Worm (Caenorhabditis elegans) whole organism, L1 larva: ENCODE data around the gene C04E7.3.

Source experiments
- C04F5.9 ChIP-seq: sonication (generic microtip); optimal IDR thresholded peaks from 2 replicates; lab custom pipeline; 2016; ENCODE audit warnings: missing genetic modification characterization, missing compliant biosample characterization
- Y116A8C.19 ChIP-seq: sonication (generic microtip); optimal IDR thresholded peaks from 2 replicates; lab custom pipeline; 2016; ENCODE audit warnings: missing compliant biosample characterization, missing genetic modification characterization, borderline replicate concordance
- aly-2 ChIP-seq: fragments of 150-350 bp; optimal IDR thresholded peaks from 2 replicates; lab custom pipeline; 2014; ENCODE audit warnings: missing biosample characterization, missing genetic modification characterization
- blmp-1 ChIP-seq: fragments of 150-350 bp; optimal IDR thresholded peaks from 2 replicates; lab custom pipeline; 2014; ENCODE audit warnings: missing biosample characterization, missing genetic modification characterization
- ceh-63 ChIP-seq: fragments of 200-800 bp; sonication (Bioruptor generic); optimal IDR thresholded peaks from 2 replicates; lab custom pipeline; 2018; ENCODE audit warnings: mild to moderate bottlenecking, missing genetic modification characterization, missing compliant biosample characterization
- ceh-8 ChIP-seq: fragments of 200-800 bp; sonication (Bioruptor generic); optimal IDR thresholded peaks from 2 replicates; lab custom pipeline; 2018; ENCODE audit warnings: mild to moderate bottlenecking, missing genetic modification characterization, moderate library complexity, missing compliant biosample characterization
- ceh-88 ChIP-seq: fragments of 200-800 bp; sonication (Bioruptor generic); IDR thresholded peaks from 2 replicates; pipeline ENCODE4 v1.3.6; 2022; ENCODE audit warnings: missing genetic modification characterization, missing compliant biosample characterization
- ceh-90 ChIP-seq: sonication (generic microtip); optimal IDR thresholded peaks from 2 replicates; lab custom pipeline; 2016; ENCODE audit warnings: missing genetic modification characterization, missing compliant biosample characterization
- ces-1 ChIP-seq: fragments of 150-350 bp; optimal IDR thresholded peaks from 2 replicates; lab custom pipeline; 2014; ENCODE audit warnings: missing biosample characterization, missing genetic modification reagents, missing genetic modification characterization
- dsc-1 ChIP-seq: sonication (generic microtip); optimal IDR thresholded peaks from 2 replicates; lab custom pipeline; 2016; ENCODE audit warnings: mild to moderate bottlenecking, missing genetic modification characterization, missing compliant biosample characterization
- efl-1 ChIP-seq, 4 experiments: fragments of 150-350 bp; optimal IDR thresholded peaks in 3 of 4; peaks in 1 of 4; 1 replicate in 1 of 4; 2 replicates in 3 of 4; lab custom pipeline; 2014; ENCODE audit warnings: missing biosample characterization in 2 of 4, missing genetic modification characterization in 2 of 4, missing genetic modification reagents in 2 of 4
- egl-27 ChIP-seq, 2 experiments: fragments of 150-350 bp in 1 of 2; sonication (generic microtip); optimal IDR thresholded peaks; 3 replicates each; lab custom pipeline; 2017 to 2018; ENCODE audit warnings: missing biosample characterization in 2 of 2, missing genetic modification characterization in 2 of 2, missing genetic modification reagents in 2 of 2
- elt-2 ChIP-seq: sonication (generic microtip); optimal IDR thresholded peaks from 2 replicates; lab custom pipeline; 2016; ENCODE audit warnings: missing genetic modification characterization, mild to moderate bottlenecking, inconsistent platforms, missing compliant biosample characterization, missing genetic modification reagents
- elt-3 ChIP-seq, 6 experiments: fragments of 150-350 bp in 1 of 6; sonication (generic microtip); optimal IDR thresholded peaks; 2 replicates each; lab custom pipeline; 2017 to 2018; ENCODE audit warnings: missing biosample characterization in 6 of 6, missing genetic modification characterization in 6 of 6, inconsistent platforms in 1 of 6
- ets-5 ChIP-seq: fragments of 200-800 bp; sonication (Bioruptor generic); IDR thresholded peaks from 2 replicates; pipeline ENCODE4 v1.3.6; 2022; ENCODE audit warnings: missing genetic modification characterization, missing compliant biosample characterization
- fkh-4 ChIP-seq: sonication (generic microtip); optimal IDR thresholded peaks from 2 replicates; lab custom pipeline; 2016; ENCODE audit warnings: missing compliant biosample characterization, missing genetic modification characterization, borderline replicate concordance
- fos-1 ChIP-seq: fragments of 150-350 bp; optimal IDR thresholded peaks from 2 replicates; lab custom pipeline; 2014; ENCODE audit warnings: missing biosample characterization, missing genetic modification characterization
- hlh-17 ChIP-seq: fragments of 200-800 bp; sonication (Bioruptor generic); optimal IDR thresholded peaks from 2 replicates; lab custom pipeline; 2018; ENCODE audit warnings: missing genetic modification characterization, mild to moderate bottlenecking, missing compliant biosample characterization, moderate library complexity, borderline replicate concordance
- hlh-4 ChIP-seq: sonication (generic microtip); optimal IDR thresholded peaks from 2 replicates; lab custom pipeline; 2016; ENCODE audit warnings: mild to moderate bottlenecking, missing genetic modification characterization, missing compliant biosample characterization
- hpl-2 ChIP-seq: fragments of 150-350 bp; optimal IDR thresholded peaks from 2 replicates; lab custom pipeline; 2014; ENCODE audit warnings: missing biosample characterization, missing genetic modification reagents, missing genetic modification characterization
- irx-1 ChIP-seq: sonication (generic microtip); optimal IDR thresholded peaks from 2 replicates; lab custom pipeline; 2016; ENCODE audit warnings: missing genetic modification characterization, missing compliant biosample characterization
- jun-1 ChIP-seq: fragments of 150-350 bp; optimal IDR thresholded peaks from 2 replicates; lab custom pipeline; 2014; ENCODE audit warnings: missing biosample characterization, missing genetic modification reagents, missing genetic modification characterization
- lin-13 ChIP-seq: fragments of 150-350 bp; optimal IDR thresholded peaks from 2 replicates; lab custom pipeline; 2014; ENCODE audit warnings: missing biosample characterization, missing genetic modification reagents, missing genetic modification characterization
- lin-14 ChIP-seq: fragments of 200-800 bp; sonication (Bioruptor generic); optimal IDR thresholded peaks from 2 replicates; lab custom pipeline; 2018; ENCODE audit warnings: mild to moderate bottlenecking, missing genetic modification characterization, moderate library complexity, missing compliant biosample characterization
- lin-39 ChIP-seq: fragments of 150-350 bp; optimal IDR thresholded peaks from 2 replicates; lab custom pipeline; 2014; ENCODE audit warnings: missing biosample characterization, missing genetic modification reagents, missing genetic modification characterization
- mab-9 ChIP-seq: fragments of 200-800 bp; sonication (Bioruptor generic); IDR thresholded peaks from 2 replicates; pipeline ENCODE4 v1.3.6; 2022; ENCODE audit warnings: missing genetic modification reagents, missing genetic modification characterization, missing compliant biosample characterization
- mef-2 ChIP-seq: fragments of 150-350 bp; optimal IDR thresholded peaks from 2 replicates; lab custom pipeline; 2014; ENCODE audit warnings: missing biosample characterization, missing genetic modification characterization
- mep-1 ChIP-seq: fragments of 150-350 bp; optimal IDR thresholded peaks from 2 replicates; lab custom pipeline; 2014; ENCODE audit warnings: missing biosample characterization, missing genetic modification characterization
- nhr-12 ChIP-seq: sonication (generic microtip); optimal IDR thresholded peaks from 2 replicates; lab custom pipeline; 2017; ENCODE audit warnings: missing biosample characterization, missing genetic modification characterization
- nhr-19 ChIP-seq: fragments of 200-800 bp; sonication (Bioruptor generic); conservative IDR thresholded peaks from 2 replicates; pipeline ENCODE4 v1.3.6; 2022; ENCODE audit warnings: missing genetic modification characterization, missing compliant biosample characterization
- nhr-28 ChIP-seq: fragments of 150-350 bp; optimal IDR thresholded peaks from 2 replicates; lab custom pipeline; 2014; ENCODE audit warnings: missing biosample characterization, missing genetic modification characterization
- nhr-47 ChIP-seq: sonication (generic microtip); optimal IDR thresholded peaks from 2 replicates; lab custom pipeline; 2016; ENCODE audit warnings: mild to moderate bottlenecking, missing genetic modification characterization, moderate library complexity, missing compliant biosample characterization
- nhr-71 ChIP-seq: sonication (generic microtip); optimal IDR thresholded peaks from 2 replicates; lab custom pipeline; 2016; ENCODE audit warnings: mild to moderate bottlenecking, missing genetic modification characterization, moderate library complexity, missing compliant biosample characterization
- nhr-76 ChIP-seq: sonication (generic microtip); optimal IDR thresholded peaks from 2 replicates; lab custom pipeline; 2017; ENCODE audit warnings: missing biosample characterization, missing genetic modification characterization
- nhr-77 ChIP-seq: fragments of 150-350 bp; optimal IDR thresholded peaks from 2 replicates; lab custom pipeline; 2014; ENCODE audit warnings: missing biosample characterization, missing genetic modification characterization
- nhr-85 ChIP-seq: sonication (generic microtip); peaks from one replicate; lab custom pipeline; 2016; ENCODE audit warnings: missing genetic modification characterization, inconsistent platforms, missing compliant biosample characterization
- nhr-90 ChIP-seq: sonication (generic microtip); optimal IDR thresholded peaks from 2 replicates; lab custom pipeline; 2016; ENCODE audit warnings: mild to moderate bottlenecking, missing genetic modification characterization, missing compliant biosample characterization; ENCODE audit not compliant: poor library complexity
- pag-3 ChIP-seq: sonication (generic microtip); optimal IDR thresholded peaks from 2 replicates; lab custom pipeline; 2017; ENCODE audit warnings: missing genetic modification characterization, mild to moderate bottlenecking, missing compliant biosample characterization, antibody characterized with exemption, borderline replicate concordance; ENCODE audit not compliant: insufficient read depth
- pqm-1 ChIP-seq: sonication (generic microtip); optimal IDR thresholded peaks from 3 replicates; lab custom pipeline; 2017; ENCODE audit warnings: missing biosample characterization, missing genetic modification characterization
- rnt-1 ChIP-seq: sonication (generic microtip); optimal IDR thresholded peaks from 2 replicates; lab custom pipeline; 2016; ENCODE audit warnings: mild to moderate bottlenecking, missing genetic modification characterization, moderate library complexity, missing compliant biosample characterization
- snpc-4 ChIP-seq: fragments of 150-350 bp; optimal IDR thresholded peaks from 2 replicates; lab custom pipeline; 2014; ENCODE audit warnings: missing biosample characterization, missing genetic modification characterization
- snu-23 ChIP-seq: sonication (generic microtip); optimal IDR thresholded peaks from 2 replicates; lab custom pipeline; 2016; ENCODE audit warnings: missing genetic modification characterization, missing compliant biosample characterization
- sptf-1 ChIP-seq: fragments of 150-350 bp; optimal IDR thresholded peaks from 2 replicates; lab custom pipeline; 2014; ENCODE audit warnings: missing biosample characterization, missing genetic modification characterization
- sup-37 ChIP-seq: fragments of 200-800 bp; sonication (Bioruptor generic); optimal IDR thresholded peaks from 2 replicates; lab custom pipeline; 2018; ENCODE audit warnings: mild to moderate bottlenecking, missing genetic modification characterization, missing compliant biosample characterization
- tlp-1 ChIP-seq: fragments of 150-350 bp; optimal IDR thresholded peaks from 2 replicates; lab custom pipeline; 2014; ENCODE audit warnings: missing biosample characterization, missing genetic modification characterization
- unc-30 ChIP-seq: sonication (generic microtip); optimal IDR thresholded peaks from 2 replicates; lab custom pipeline; 2017; ENCODE audit warnings: missing biosample characterization, missing genetic modification characterization
- unc-98 ChIP-seq: fragments of 200-800 bp; sonication (Bioruptor generic); IDR thresholded peaks from 2 replicates; pipeline ENCODE4 v1.3.6; 2022; ENCODE audit warnings: missing genetic modification characterization, missing compliant biosample characterization
- zag-1 ChIP-seq: fragments of 150-350 bp; optimal IDR thresholded peaks from 2 replicates; lab custom pipeline; 2014; ENCODE audit warnings: missing biosample characterization, missing genetic modification characterization
- zip-4 ChIP-seq: fragments of 200-800 bp; sonication (Bioruptor generic); optimal IDR thresholded peaks from 2 replicates; lab custom pipeline; 2018; ENCODE audit warnings: mild to moderate bottlenecking, missing genetic modification characterization, moderate library complexity, missing compliant biosample characterization
- ztf-11 ChIP-seq, 2 experiments: sonication (generic microtip); optimal IDR thresholded peaks; 2 replicates each; lab custom pipeline; 2016 to 2017; ENCODE audit warnings: missing genetic modification characterization in 2 of 2, missing biosample characterization in 1 of 2, missing compliant biosample characterization in 1 of 2

C04E7.3 gene

ce11 chrX:325597-326161 lies 21.3 kb downstream of the C04E7.3 start, which contains the start of gene M02E1.1 (continued):
- TF ChIP-seq snpc-4 (tag; lab: Kevin White, UChicago) (peak; percentile 6), nhr-90 (peak; percentile 46)

ce11 chrX:324021-324420 lies 23.0 kb downstream of the C04E7.3 start:
- TF ChIP-seq mep-1 (peak; percentile 45), dsc-1 (peak; percentile 37), aly-2 (tag; lab: Kevin White, UChicago) (no peak), rnt-1 (tag; lab: Kevin White, UChicago) (peak; percentile 62), sup-37 (GFP tag; lab: Kevin White, UChicago) (no peak), lin-13 (no peak), pag-3 (tag; lab: Kevin White, UChicago) (no peak), fkh-4 (no peak), nhr-28 (tag; lab: Kevin White, UChicago) (no peak), hlh-4 (tag; lab: Kevin White, UChicago) (no peak), pqm-1 (no peak), fos-1 (tag; lab: Kevin White, UChicago) (no peak), unc-30 (tag; lab: Kevin White, UChicago) (no peak), hlh-17 (GFP tag; lab: Kevin White, UChicago) (no peak), mef-2 (no peak), ceh-8 (peak; percentile 40), ceh-88 (GFP tag; lab: Robert Waterston, UW) (0 out of 2 replicates have a peak, but pooled peaks have one; percentile 32), jun-1 (tag; lab: Kevin White, UChicago) (peak; percentile 46), nhr-77 (tag; lab: Kevin White, UChicago) (no peak), egl-27 (tag; optimal IDR thresholded peaks at IDR 0.05; lab: Kevin White, UChicago) (no peak), snu-23 (GFP tag; lab: Kevin White, UChicago) (peak; percentile 54), unc-98 (no peak), efl-1 (optimal IDR thresholded peaks at IDR 0.05; lab: Kevin White, UChicago) (peak; percentile 32 to 54), efl-1 (GFP tag; optimal IDR thresholded peaks at IDR 0.05 in 1 of 2; lab: Kevin White, UChicago) (no peak), ceh-63 (no peak), tlp-1 (no peak), ets-5 (no peak), nhr-19 (GFP tag; lab: Robert Waterston, UW) (peak; percentile 31; the same call in 1 of the 2 replicates), lin-39 (tag; lab: Kevin White, UChicago) (no peak), ces-1 (no peak), elt-2 (no peak), mab-9 (GFP tag; lab: Robert Waterston, UW) (no peak), irx-1 (peak; percentile 25), blmp-1 (tag; lab: Kevin White, UChicago) (no peak), nhr-71 (tag; lab: Kevin White, UChicago) (peak; percentile 82), zip-4 (no peak), nhr-47 (peak; percentile 74), C04F5.9 (tag; lab: Kevin White, UChicago) (no peak), nhr-12 (no peak), zag-1 (tag; lab: Kevin White, UChicago) (no peak), ceh-90 (tag; lab: Kevin White, UChicago) (no peak), hpl-2 (GFP tag; lab: Kevin White, UChicago) (no peak), Y116A8C.19 (tag; lab: Kevin White, UChicago) (no peak), sptf-1 (tag; lab: Kevin White, UChicago) (no peak), nhr-76 (tag; lab: Kevin White, UChicago) (no peak), elt-3 (tag; optimal IDR thresholded peaks at IDR 0.05; lab: Kevin White, UChicago) (no peak), lin-14 (GFP tag; lab: Kevin White, UChicago) (peak; percentile 94), ztf-11 (tag; optimal IDR thresholded peaks at IDR 0.05; lab: Kevin White, UChicago) (no peak), nhr-85 (no peak)
